Worm (Caenorhabditis elegans) whole organism, L4 larva: ENCODE measurements around the gene glb-9.

ENCODE experiments used
- attf-4 ChIP-seq: sonication (generic microtip); optimal IDR thresholded peaks from 3 replicates; lab custom pipeline; 2017; ENCODE audit warnings: missing biosample characterization, missing genetic modification characterization
- ceh-44 ChIP-seq: fragments of 200-800 bp; sonication (Bioruptor generic); IDR thresholded peaks from 2 replicates; pipeline ENCODE4 v1.3.6; 2022; ENCODE audit warnings: missing genetic modification reagents, missing genetic modification characterization, missing compliant biosample characterization
- dve-1 ChIP-seq: sonication (generic microtip); optimal IDR thresholded peaks from 2 replicates; lab custom pipeline; 2017; ENCODE audit warnings: antibody characterized with exemption, mild to moderate bottlenecking, missing genetic modification characterization, missing compliant biosample characterization; ENCODE audit not compliant: insufficient read depth
- jun-1 ChIP-seq: fragments of 150-350 bp; optimal IDR thresholded peaks from 2 replicates; lab custom pipeline; 2014; ENCODE audit warnings: missing biosample characterization, missing genetic modification reagents, missing genetic modification characterization
- lin-39 ChIP-seq: fragments of 150-350 bp; optimal IDR thresholded peaks from 2 replicates; lab custom pipeline; 2014; ENCODE audit warnings: missing biosample characterization, missing genetic modification reagents, missing genetic modification characterization
- lsy-2 ChIP-seq, 2 experiments: fragments of 150-350 bp in 1 of 2; sonication (generic microtip) in 1 of 2; optimal IDR thresholded peaks; 2 replicates each; lab custom pipeline; 2014 to 2017; ENCODE audit warnings: missing biosample characterization in 2 of 2, missing genetic modification characterization in 2 of 2
- nhr-48 ChIP-seq: sonication (generic microtip); optimal IDR thresholded peaks from 2 replicates; lab custom pipeline; 2016; ENCODE audit warnings: mild to moderate bottlenecking, missing genetic modification characterization, missing compliant biosample characterization
- snpc-1.2 ChIP-seq: fragments of 200-800 bp; sonication (Bioruptor generic); IDR thresholded peaks from 2 replicates; pipeline ENCODE4 v1.3.6; 2022; ENCODE audit warnings: missing genetic modification reagents, missing genetic modification characterization, missing compliant biosample characterization

DNA sequence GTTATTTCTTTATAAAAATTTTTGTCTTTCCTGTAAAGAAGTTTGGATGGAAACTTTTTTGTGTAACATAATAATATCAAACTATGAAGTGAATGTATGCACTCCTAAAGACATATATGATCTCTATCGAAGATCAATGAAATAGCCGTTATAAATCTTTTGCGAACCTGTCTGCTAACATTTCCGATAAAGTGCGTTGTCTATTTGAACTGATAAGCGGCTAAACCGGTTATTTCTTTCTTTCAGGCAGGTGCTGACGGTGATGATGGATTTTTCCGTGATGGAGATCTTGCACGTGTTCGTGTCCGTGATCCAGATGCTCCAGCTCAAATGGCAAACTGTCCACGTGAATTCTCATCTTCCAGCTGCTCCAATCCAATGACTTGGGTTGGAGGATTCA is 12.4 kb upstream of the glb-9 start:
- TF ChIP-seq dve-1 (tag; lab: Kevin White, UChicago) (no peak), lin-39 (tag; lab: Kevin White, UChicago) (no peak), nhr-48 (tag; lab: Kevin White, UChicago) (no peak), jun-1 (tag; lab: Kevin White, UChicago) (no peak), lsy-2 (tag; optimal IDR thresholded peaks at IDR 0.05; lab: Kevin White, UChicago) (no peak), attf-4 (tag; lab: Kevin White, UChicago) (no peak), snpc-1.2 (GFP tag; lab: Robert Waterston, UW) (no peak), ceh-44 (GFP tag; lab: Robert Waterston, UW) (no peak)
